Fruit fly (Drosophila melanogaster) whole organism, embryonic: ENCODE results near the gene Cht2.

Experiments
- ATbp ChIP-seq: fragments of 200-800 bp; sonication (Bioruptor generic); optimal IDR thresholded peaks from 2 replicates; lab custom pipeline; 2017; ENCODE audit warnings: missing biosample characterization, mild to moderate bottlenecking, missing genetic modification characterization, missing genetic modification reagents
- Aef1 ChIP-seq: fragments of 200-800 bp; sonication (Bioruptor generic); IDR thresholded peaks from 3 replicates; pipeline ENCODE4 v1.3.6; 2022; ENCODE audit warnings: missing biosample characterization, missing genetic modification characterization
- Awh ChIP-seq: fragments of 200-800 bp; sonication (Bioruptor generic); IDR thresholded peaks from 2 replicates; pipeline ENCODE4, ENCODE4 v1.3.6; 2022; ENCODE audit warnings: missing biosample characterization, missing genetic modification characterization
- CG10267 ChIP-seq: fragments of 200-800 bp; sonication (Bioruptor generic); optimal IDR thresholded peaks from 2 replicates; lab custom pipeline; 2018; ENCODE audit warnings: missing biosample characterization, mild to moderate bottlenecking, missing genetic modification characterization, moderate library complexity
- CG10366 ChIP-seq: fragments of 200-800 bp; sonication (Bioruptor generic); IDR thresholded peaks from 2 replicates; pipeline ENCODE4 v1.3.6; 2022; ENCODE audit warnings: missing biosample characterization, missing genetic modification characterization
- CG1233 ChIP-seq: fragments of 200-800 bp; sonication (Bioruptor generic); optimal IDR thresholded peaks from 4 replicates; lab custom pipeline; 2018; ENCODE audit warnings: missing biosample characterization, mild to moderate bottlenecking, missing genetic modification characterization
- CG12769 ChIP-seq: fragments of 200-800 bp; sonication (Bioruptor generic); optimal IDR thresholded peaks from 2 replicates; lab custom pipeline; 2019; ENCODE audit warnings: missing biosample characterization, mild to moderate bottlenecking, missing genetic modification characterization, moderate library complexity
- CG13287 ChIP-seq: fragments of 200-800 bp; sonication (Bioruptor generic); IDR thresholded peaks from 2 replicates; pipeline ENCODE4 v1.3.6; 2022; ENCODE audit warnings: missing biosample characterization, missing genetic modification characterization; ENCODE audit not compliant: partially characterized antibody
- CG1603 ChIP-seq: fragments of 200-800 bp; sonication (Bioruptor generic); optimal IDR thresholded peaks from 2 replicates; lab custom pipeline; 2019; ENCODE audit warnings: missing biosample characterization, mild to moderate bottlenecking, missing genetic modification characterization, moderate library complexity
- CG16815 ChIP-seq: fragments of 200-800 bp; sonication (Bioruptor generic); optimal IDR thresholded peaks from 3 replicates; lab custom pipeline; 2017; ENCODE audit warnings: missing biosample characterization, mild to moderate bottlenecking, missing genetic modification characterization
- CG16863 ChIP-seq: fragments of 200-800 bp; sonication (Bioruptor generic); optimal IDR thresholded peaks from 3 replicates; lab custom pipeline; 2016; ENCODE audit warnings: missing biosample characterization, missing genetic modification characterization
- CG17328 ChIP-seq: fragments of 200-800 bp; sonication (Bioruptor generic); IDR thresholded peaks from 2 replicates; pipeline ENCODE4 v1.3.6; 2022; ENCODE audit warnings: missing biosample characterization, missing genetic modification characterization
- CG18619 ChIP-seq: fragments of 200-800 bp; sonication (Bioruptor generic); optimal IDR thresholded peaks from 3 replicates; lab custom pipeline; 2017; ENCODE audit warnings: missing biosample characterization, mild to moderate bottlenecking, missing genetic modification characterization
- CG3065 ChIP-seq: fragments of 200-800 bp; sonication (Bioruptor generic); optimal IDR thresholded peaks from 2 replicates; lab custom pipeline; 2016; ENCODE audit warnings: missing biosample characterization, missing genetic modification characterization
- CG31388 ChIP-seq: fragments of 200-800 bp; sonication (Bioruptor generic); optimal IDR thresholded peaks from 2 replicates; lab custom pipeline; 2016; ENCODE audit warnings: missing biosample characterization, missing genetic modification characterization
- CG3163 ChIP-seq: fragments of 200-800 bp; sonication (Bioruptor generic); optimal IDR thresholded peaks from 3 replicates; lab custom pipeline; 2016; ENCODE audit warnings: missing biosample characterization, missing genetic modification characterization
- CG32767 ChIP-seq: fragments of 200-800 bp; sonication (Bioruptor generic); IDR thresholded peaks from 2 replicates; pipeline ENCODE4 v1.3.6; 2022; ENCODE audit warnings: missing biosample characterization, missing genetic modification characterization
- CG3281 ChIP-seq: fragments of 200-800 bp; sonication (Bioruptor generic); optimal IDR thresholded peaks from 3 replicates; lab custom pipeline; 2017; ENCODE audit warnings: missing biosample characterization, mild to moderate bottlenecking, missing genetic modification characterization
- CG34224 ChIP-seq: fragments of 200-800 bp; sonication (Bioruptor generic); IDR thresholded peaks from 3 replicates; pipeline ENCODE4 v1.3.6; 2022; ENCODE audit warnings: missing biosample characterization, missing genetic modification characterization; ENCODE audit not compliant: partially characterized antibody
- CG4820 ChIP-seq: fragments of 200-800 bp; sonication (Bioruptor generic); optimal IDR thresholded peaks from 3 replicates; lab custom pipeline; 2016; ENCODE audit warnings: missing biosample characterization, missing genetic modification characterization
- CG7745 ChIP-seq: fragments of 200-800 bp; sonication (Bioruptor generic); optimal IDR thresholded peaks from 2 replicates; lab custom pipeline; 2018; ENCODE audit warnings: missing biosample characterization, mild to moderate bottlenecking, missing genetic modification characterization, moderate library complexity
- CG8089 ChIP-seq: fragments of 200-800 bp; sonication (Bioruptor generic); optimal IDR thresholded peaks from 3 replicates; lab custom pipeline; 2016; ENCODE audit warnings: missing biosample characterization, missing genetic modification characterization
- CG9215 ChIP-seq: fragments of 200-800 bp; sonication (Bioruptor generic); IDR thresholded peaks from 2 replicates; pipeline ENCODE4 v1.3.6; 2022; ENCODE audit warnings: missing biosample characterization, missing genetic modification characterization
- CG9609 ChIP-seq: fragments of 200-800 bp; sonication (Bioruptor generic); optimal IDR thresholded peaks from 3 replicates; lab custom pipeline; 2016; ENCODE audit warnings: missing biosample characterization, missing genetic modification characterization
- CG9876 ChIP-seq: fragments of 200-800 bp; sonication (Bioruptor generic); optimal IDR thresholded peaks from 2 replicates; lab custom pipeline; 2016; ENCODE audit warnings: missing biosample characterization, missing genetic modification characterization
- Chrac-16 ChIP-seq: fragments of 200-800 bp; sonication (Bioruptor generic); optimal IDR thresholded peaks from 3 replicates; lab custom pipeline; 2016; ENCODE audit warnings: missing biosample characterization, missing genetic modification characterization
- CkIIα-i1 ChIP-seq: fragments of 200-800 bp; sonication (Bioruptor generic); IDR thresholded peaks from 2 replicates; pipeline ENCODE4 v1.3.6; 2022; ENCODE audit warnings: missing biosample characterization, missing genetic modification characterization
- Dad ChIP-seq: fragments of 200-800 bp; sonication (Bioruptor generic); optimal IDR thresholded peaks from 3 replicates; lab custom pipeline; 2016; ENCODE audit warnings: missing biosample characterization, missing genetic modification characterization
- Dbx ChIP-seq: fragments of 200-800 bp; sonication (Bioruptor generic); IDR thresholded peaks from 3 replicates; pipeline ENCODE4 v1.3.6; 2022; ENCODE audit warnings: missing biosample characterization, missing genetic modification characterization
- Fer1 ChIP-seq: fragments of 200-800 bp; sonication (Bioruptor generic); optimal IDR thresholded peaks from 2 replicates; lab custom pipeline; 2017; ENCODE audit warnings: missing biosample characterization, mild to moderate bottlenecking, missing genetic modification characterization
- Hey ChIP-seq: fragments of 200-800 bp; sonication (Bioruptor generic); optimal IDR thresholded peaks from 3 replicates; lab custom pipeline; 2018; ENCODE audit warnings: missing biosample characterization, mild to moderate bottlenecking, missing genetic modification characterization
- Hsf ChIP-seq: fragments of 200-800 bp; sonication (Bioruptor generic); optimal IDR thresholded peaks from 3 replicates; lab custom pipeline; 2016; ENCODE audit warnings: missing biosample characterization, missing genetic modification characterization
- Max ChIP-seq: fragments of 200-800 bp; sonication (Bioruptor generic); optimal IDR thresholded peaks from 2 replicates; lab custom pipeline; 2016; ENCODE audit warnings: missing biosample characterization, mild to moderate bottlenecking, missing genetic modification characterization
- Optix ChIP-seq: fragments of 200-800 bp; sonication (Bioruptor generic); IDR thresholded peaks from 3 replicates; pipeline ENCODE4 v1.3.6; 2022; ENCODE audit warnings: missing biosample characterization, missing genetic modification characterization
- Pdp1 ChIP-seq, 2 experiments: fragments of 200-800 bp; sonication (Bioruptor generic); optimal IDR thresholded peaks; 3 replicates each; lab custom pipeline; 2016; ENCODE audit warnings: missing biosample characterization in 2 of 2, missing genetic modification characterization in 2 of 2, mild to moderate bottlenecking in 1 of 2, moderate library complexity in 1 of 2
- Tbp ChIP-seq: fragments of >200 bp; optimal IDR thresholded peaks from 2 replicates; lab custom pipeline; 2018; ENCODE audit warnings: missing biosample characterization, missing genetic modification characterization
- br ChIP-seq: fragments of >200 bp; optimal IDR thresholded peaks from 2 replicates; lab custom pipeline; 2017
- btn ChIP-seq: fragments of 200-800 bp; sonication (Bioruptor generic); optimal IDR thresholded peaks from 2 replicates; lab custom pipeline; 2016; ENCODE audit warnings: missing biosample characterization, missing genetic modification characterization
- cg ChIP-seq: fragments of 200-800 bp; sonication (Bioruptor generic); optimal IDR thresholded peaks from 3 replicates; lab custom pipeline; 2019; ENCODE audit warnings: missing biosample characterization, mild to moderate bottlenecking, missing genetic modification characterization, moderate library complexity
- chif ChIP-seq, 2 experiments: fragments of 200-800 bp; sonication (Bioruptor generic); optimal IDR thresholded peaks; 3 replicates each; lab custom pipeline; 2016; ENCODE audit warnings: missing biosample characterization in 2 of 2, missing genetic modification characterization in 2 of 2
- dan ChIP-seq: fragments of 200-800 bp; sonication (Bioruptor generic); IDR thresholded peaks from 2 replicates; pipeline ENCODE4 v1.3.6; 2022; ENCODE audit warnings: missing biosample characterization, missing genetic modification characterization
- dpn ChIP-seq, 2 experiments: fragments of 200-800 bp; sonication (Bioruptor generic); optimal IDR thresholded peaks; 3 replicates each; lab custom pipeline; 2016; ENCODE audit warnings: missing biosample characterization in 2 of 2, missing genetic modification characterization in 2 of 2
- esg ChIP-seq: fragments of 200-800 bp; sonication (Bioruptor generic); conservative IDR thresholded peaks from 2 replicates; pipeline ENCODE4 v1.3.6; 2022; ENCODE audit warnings: missing biosample characterization, missing genetic modification characterization
- fd3F ChIP-seq: fragments of 200-800 bp; sonication (Bioruptor generic); optimal IDR thresholded peaks from 2 replicates; lab custom pipeline; 2018; ENCODE audit warnings: missing biosample characterization, mild to moderate bottlenecking, missing genetic modification characterization, moderate library complexity
- ftz-f1 ChIP-seq: fragments of 200-800 bp; sonication (Bioruptor generic); optimal IDR thresholded peaks from 2 replicates; lab custom pipeline; 2016; ENCODE audit warnings: missing biosample characterization, missing genetic modification characterization
- nmo ChIP-seq: fragments of 200-800 bp; sonication (Bioruptor generic); optimal IDR thresholded peaks from 2 replicates; lab custom pipeline; 2018; ENCODE audit warnings: missing biosample characterization, mild to moderate bottlenecking, missing genetic modification characterization, moderate library complexity
- oc ChIP-seq: fragments of 200-800 bp; sonication (Bioruptor generic); optimal IDR thresholded peaks from 2 replicates; lab custom pipeline; 2018; ENCODE audit warnings: missing biosample characterization, mild to moderate bottlenecking, missing genetic modification characterization, moderate library complexity
- tgo ChIP-seq: fragments of 200-800 bp; sonication (Bioruptor generic); IDR thresholded peaks from 3 replicates; pipeline ENCODE4 v1.3.6; 2022; ENCODE audit warnings: missing biosample characterization, missing genetic modification characterization
- tll ChIP-seq, 2 experiments: fragments of 200-800 bp in 1 of 2; fragments of >200 bp in 1 of 2; sonication (Bioruptor generic) in 1 of 2; optimal IDR thresholded peaks; 2 replicates each; lab custom pipeline; 2017 to 2019; ENCODE audit warnings: missing biosample characterization in 2 of 2, missing genetic modification characterization in 2 of 2, mild to moderate bottlenecking in 1 of 2, moderate library complexity in 1 of 2
- tna ChIP-seq: fragments of 200-800 bp; sonication (Bioruptor generic); IDR thresholded peaks from 2 replicates; pipeline ENCODE4 v1.3.6; 2022; ENCODE audit warnings: missing biosample characterization, missing genetic modification characterization; ENCODE audit not compliant: partially characterized antibody
- twi ChIP-seq: fragments of 200-800 bp; optimal IDR thresholded peaks from 2 replicates; lab custom pipeline; 2019; ENCODE audit warnings: missing biosample characterization, mild to moderate bottlenecking, missing genetic modification characterization, moderate library complexity
- wor ChIP-seq: fragments of 200-800 bp; sonication (Bioruptor generic); IDR thresholded peaks from 2 replicates; pipeline ENCODE4 v1.3.6; 2022; ENCODE audit warnings: missing biosample characterization, missing genetic modification characterization

Gene Cht2

dm6 chr3L:1798649-1799048, 42.9 kb upstream of the Cht2 start, which contains the start of gene Patj (continued):
- no peak for TF ChIP-seq CG16815 (GFP tag; lab: Kevin White, UChicago)
- peak in 1 of 2 experiments; percentile 28 for TF ChIP-seq Pdp1 (GFP tag; optimal IDR thresholded peaks at IDR 0.05; lab: Kevin White, UChicago)
- TF ChIP-seq wor (GFP tag; lab: Robert Waterston, UW): no peak
- TF ChIP-seq ATbp (GFP tag; lab: Kevin White, UChicago): no peak
- no peak for TF ChIP-seq CG10366 (GFP tag; lab: Robert Waterston, UW)
- no peak for TF ChIP-seq CG1603 (tag; lab: Kevin White, UChicago)
- no peak for TF ChIP-seq cg (GFP tag; lab: Kevin White, UChicago)
- TF ChIP-seq Max (GFP tag; lab: Kevin White, UChicago): no peak
- TF ChIP-seq fd3F: no peak
- no peak for TF ChIP-seq CG9609
- TF ChIP-seq CG7745 (tag; lab: Kevin White, UChicago): no peak
- TF ChIP-seq CG18619 (GFP tag; lab: Kevin White, UChicago): no peak
- no peak for TF ChIP-seq tll (GFP tag; optimal IDR thresholded peaks at IDR 0.05; lab: Kevin White, UChicago)
- TF ChIP-seq esg (GFP tag; lab: Robert Waterston, UW): no peak
- no peak for TF ChIP-seq ftz-f1
- TF ChIP-seq Chrac-16: no peak
- no peak for TF ChIP-seq CG3281
- no peak for TF ChIP-seq CG17328 (GFP tag; lab: Robert Waterston, UW)
- TF ChIP-seq Optix (GFP tag; lab: Robert Waterston, UW): no peak
- TF ChIP-seq tgo (GFP tag; lab: Robert Waterston, UW): no peak
- peak; percentile 72 for TF ChIP-seq CG13287 (GFP tag; lab: Robert Waterston, UW)
- TF ChIP-seq dan (GFP tag; lab: Robert Waterston, UW): no peak
- TF ChIP-seq br (lab: Kevin White, UChicago): no peak
- no peak for TF ChIP-seq chif (GFP tag; optimal IDR thresholded peaks at IDR 0.05; lab: Kevin White, UChicago)
- TF ChIP-seq Dad (GFP tag; lab: Kevin White, UChicago): no peak
- TF ChIP-seq Hsf (GFP tag; lab: Kevin White, UChicago): no peak
- TF ChIP-seq Awh (GFP tag; lab: Robert Waterston, UW): no peak
- no peak for TF ChIP-seq oc (tag; lab: Kevin White, UChicago)
- TF ChIP-seq CG9215 (GFP tag; lab: Robert Waterston, UW): no peak
- TF ChIP-seq Tbp: no peak
- no peak for TF ChIP-seq CkIIα-i1 (GFP tag; lab: Robert Waterston, UW)
- TF ChIP-seq CG31388: no peak
- no peak for TF ChIP-seq CG4820 (GFP tag; lab: Kevin White, UChicago)
- no peak for TF ChIP-seq Dbx (GFP tag; lab: Robert Waterston, UW)
- TF ChIP-seq CG8089 (GFP tag; lab: Kevin White, UChicago): no peak
- no peak for TF ChIP-seq tna
- TF ChIP-seq CG3065 (GFP tag; lab: Kevin White, UChicago): no peak
- no peak for TF ChIP-seq Hey (tag; lab: Kevin White, UChicago)
- TF ChIP-seq CG32767: no peak
- TF ChIP-seq btn (GFP tag; lab: Kevin White, UChicago): no peak
- TF ChIP-seq twi (tag; lab: Kevin White, UChicago): no peak
- TF ChIP-seq Fer1 (GFP tag; lab: Kevin White, UChicago): no peak
- TF ChIP-seq CG3163: no peak
- no peak for TF ChIP-seq dpn (GFP tag; optimal IDR thresholded peaks at IDR 0.05; lab: Kevin White, UChicago)
- peak; percentile 2 for TF ChIP-seq CG10267 (tag; lab: Kevin White, UChicago)
- TF ChIP-seq CG12769 (tag; lab: Kevin White, UChicago): no peak
- peak; percentile 13 for TF ChIP-seq nmo (GFP tag; lab: Kevin White, UChicago)
- no peak for TF ChIP-seq CG9876
- TF ChIP-seq CG1233 (GFP tag; lab: Kevin White, UChicago): no peak
- peak; percentile 64; the same call in 2 of the 3 replicates for TF ChIP-seq CG34224 (GFP tag; lab: Robert Waterston, UW)
- no peak for TF ChIP-seq Aef1
- TF ChIP-seq CG16863: no peak
